Worm (Caenorhabditis elegans) whole organism, late embryonic: ENCODE data around the gene spe-36.

Experiments
- T23F11.4 ChIP-seq: fragments of 200-800 bp; sonication (Bioruptor generic); optimal IDR thresholded peaks from 2 replicates; lab custom pipeline; 2018; ENCODE audit warnings: mild to moderate bottlenecking, missing genetic modification characterization, missing compliant biosample characterization
- dmd-4 ChIP-seq: sonication (generic microtip); optimal IDR thresholded peaks from 2 replicates; lab custom pipeline; 2016; ENCODE audit warnings: borderline replicate concordance, missing genetic modification characterization, missing compliant biosample characterization
- ets-4 ChIP-seq: sonication (generic microtip); optimal IDR thresholded peaks from 2 replicates; lab custom pipeline; 2016; ENCODE audit warnings: missing genetic modification characterization, missing compliant biosample characterization
- fax-1 ChIP-seq: sonication (generic microtip); optimal IDR thresholded peaks from 2 replicates; lab custom pipeline; 2016; ENCODE audit warnings: missing genotype, missing genetic modification characterization, missing compliant biosample characterization
- mec-3 ChIP-seq: sonication (generic microtip); optimal IDR thresholded peaks from 2 replicates; lab custom pipeline; 2016; ENCODE audit warnings: borderline replicate concordance, missing genetic modification characterization, missing compliant biosample characterization
- nfya-1 ChIP-seq: sonication (generic microtip); optimal IDR thresholded peaks from 2 replicates; lab custom pipeline; 2017; ENCODE audit warnings: missing genetic modification characterization, mild to moderate bottlenecking, missing compliant biosample characterization, antibody characterized with exemption, moderate library complexity
- pat-9 ChIP-seq: fragments of 200-800 bp; sonication (Bioruptor generic); optimal IDR thresholded peaks from 2 replicates; lab custom pipeline; 2018; ENCODE audit warnings: mild to moderate bottlenecking, missing genetic modification characterization, moderate library complexity, missing compliant biosample characterization
- pqm-1 ChIP-seq: sonication (generic microtip); optimal IDR thresholded peaks from 2 replicates; lab custom pipeline; 2016; ENCODE audit warnings: missing genetic modification characterization, missing compliant biosample characterization
- unc-42 ChIP-seq: sonication (generic microtip); optimal IDR thresholded peaks from 2 replicates; lab custom pipeline; 2016; ENCODE audit warnings: missing genotype, missing genetic modification characterization, missing compliant biosample characterization

DNA sequence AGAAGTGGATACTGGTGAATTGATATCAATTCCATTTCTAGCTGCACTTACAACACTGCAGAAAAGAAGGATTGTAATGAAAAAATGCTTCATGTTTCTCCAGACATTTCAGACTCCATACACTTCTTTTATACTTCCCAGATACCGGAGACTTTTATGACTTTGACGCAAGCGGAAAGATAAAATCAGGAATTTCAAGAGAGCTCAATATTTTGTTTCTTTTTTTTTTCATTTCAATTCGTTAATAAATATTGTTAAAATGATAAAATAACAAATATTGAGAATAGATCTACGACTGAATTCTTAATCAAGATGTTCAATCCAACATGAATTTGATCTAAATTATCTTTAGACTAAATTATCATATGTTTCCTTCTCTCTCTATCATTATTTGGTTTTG is 33.4 kb upstream of the spe-36 start, which contains the start of gene lys-5:
- TF ChIP-seq pqm-1 (tag; lab: Kevin White, UChicago) (no peak), mec-3 (no peak), nfya-1 (no peak), T23F11.4 (GFP tag; lab: Kevin White, UChicago) (no peak), unc-42 (tag; lab: Kevin White, UChicago) (no peak), fax-1 (tag; lab: Kevin White, UChicago) (no peak), ets-4 (tag; lab: Kevin White, UChicago) (no peak), pat-9 (no peak), dmd-4 (no peak)
